Worm (Caenorhabditis elegans) whole organism, early embryonic: Measurements from ENCODE around the gene cht-2.

Experiments
- B0310.2 ChIP-seq: sonication (generic microtip); optimal IDR thresholded peaks from 2 replicates; lab custom pipeline; 2016; ENCODE audit warnings: mild to moderate bottlenecking, missing genetic modification characterization, missing compliant biosample characterization
- F13C5.2 ChIP-seq: sonication (generic microtip); optimal IDR thresholded peaks from 2 replicates; lab custom pipeline; 2017; ENCODE audit warnings: mild to moderate bottlenecking, missing genetic modification characterization, inconsistent platforms, missing compliant biosample characterization
- aly-1 ChIP-seq: sonication (generic microtip); optimal IDR thresholded peaks from 2 replicates; lab custom pipeline; 2016; ENCODE audit warnings: missing genetic modification characterization, missing compliant biosample characterization
- ama-1 ChIP-seq: fragments of 150-350 bp; optimal IDR thresholded peaks from 2 replicates; lab custom pipeline; 2014
- ceh-13 ChIP-seq: fragments of 200-800 bp; sonication (Bioruptor generic); optimal IDR thresholded peaks from 2 replicates; lab custom pipeline; 2018; ENCODE audit warnings: mild to moderate bottlenecking, missing genetic modification characterization, missing compliant biosample characterization
- ceh-36 ChIP-seq: sonication (generic microtip); optimal IDR thresholded peaks from 2 replicates; lab custom pipeline; 2016; ENCODE audit warnings: missing genetic modification characterization, inconsistent platforms, missing compliant biosample characterization
- ets-7 ChIP-seq: sonication (generic microtip); optimal IDR thresholded peaks from 2 replicates; lab custom pipeline; 2016; ENCODE audit warnings: missing genotype, missing genetic modification characterization, missing compliant biosample characterization
- flt-1 ChIP-seq: fragments of 200-800 bp; sonication (Bioruptor generic); IDR thresholded peaks from 2 replicates; pipeline ENCODE4 v1.3.6; 2022; ENCODE audit warnings: missing genetic modification characterization, missing compliant biosample characterization
- hmbx-1 ChIP-seq: sonication (generic microtip); optimal IDR thresholded peaks from 2 replicates; lab custom pipeline; 2016; ENCODE audit warnings: mild to moderate bottlenecking, missing genetic modification characterization, missing compliant biosample characterization
- hmg-4 ChIP-seq: fragments of 200-800 bp; sonication (Bioruptor generic); optimal IDR thresholded peaks from 2 replicates; lab custom pipeline; 2018; ENCODE audit warnings: mild to moderate bottlenecking, missing genetic modification characterization, missing compliant biosample characterization
- hnd-1 ChIP-seq: sonication (generic microtip); optimal IDR thresholded peaks from 2 replicates; lab custom pipeline; 2016; ENCODE audit warnings: missing genetic modification characterization, missing compliant biosample characterization
- pes-1 ChIP-seq: fragments of 200-800 bp; sonication (Bioruptor generic); IDR thresholded peaks from 2 replicates; pipeline ENCODE4 v1.3.6; 2022; ENCODE audit warnings: missing genetic modification reagents, missing genetic modification characterization, missing compliant biosample characterization
- scrt-1 ChIP-seq: fragments of 200-800 bp; sonication (Bioruptor generic); IDR thresholded peaks from 2 replicates; pipeline ENCODE4 v1.3.6; 2022; ENCODE audit warnings: missing genetic modification characterization, missing compliant biosample characterization
- sea-1 ChIP-seq: fragments of 200-800 bp; sonication (Bioruptor generic); conservative IDR thresholded peaks from 2 replicates; pipeline ENCODE4 v1.3.6; 2022; ENCODE audit warnings: missing genetic modification characterization, missing compliant biosample characterization
- tbx-11 ChIP-seq: fragments of 200-800 bp; sonication (Bioruptor generic); IDR thresholded peaks from 2 replicates; pipeline ENCODE4 v1.3.6; 2022; ENCODE audit warnings: missing genetic modification characterization, missing compliant biosample characterization
- tbx-37 ChIP-seq: fragments of 200-800 bp; sonication (Bioruptor generic); conservative IDR thresholded peaks from 2 replicates; pipeline ENCODE4 v1.3.6; 2022; ENCODE audit warnings: missing genetic modification reagents, missing genetic modification characterization, missing compliant biosample characterization
- tra-4 ChIP-seq: sonication (generic microtip); optimal IDR thresholded peaks from 2 replicates; lab custom pipeline; 2017; ENCODE audit warnings: missing genetic modification characterization, missing compliant biosample characterization

The cht-2 gene

DNA sequence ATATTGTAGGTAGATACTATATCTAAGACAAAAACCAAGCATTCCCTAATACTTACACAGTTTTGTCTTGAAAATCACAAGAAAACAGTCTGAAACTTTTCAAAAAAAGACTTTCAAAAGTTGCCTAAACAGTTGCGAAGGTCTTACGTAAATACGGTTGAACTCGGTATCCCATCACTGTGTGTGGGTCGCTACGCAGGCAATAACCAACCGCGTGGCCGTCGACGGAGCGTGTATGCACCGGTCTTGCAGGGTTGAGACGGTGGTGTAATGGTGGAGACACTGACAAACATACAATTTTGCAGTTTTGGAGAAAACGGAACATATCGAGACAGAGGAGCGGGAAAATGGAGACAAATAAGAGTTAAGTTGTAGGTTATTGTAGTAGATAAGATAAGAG, 40.5 kb downstream of the cht-2 start, which contains the start of gene iff-2:
TSS of gene iff-2 (minus strand) at position 141 of the 400 bp plus-strand sequence.
- TF ChIP-seq flt-1 (GFP tag; lab: Robert Waterston, UW): peak; percentile 57; the same call in 1 of the 2 replicates
- TF ChIP-seq hmbx-1 (tag; lab: Kevin White, UChicago): no peak
- TF ChIP-seq scrt-1 (GFP tag; lab: Robert Waterston, UW): 0 out of 2 replicates have a peak, but pooled peaks have one; percentile 55
- no peak for TF ChIP-seq ama-1 (lab: Kevin White, UChicago)
- peak; percentile 35 for TF ChIP-seq tbx-37
- no peak for TF ChIP-seq ceh-13 (GFP tag; lab: Kevin White, UChicago)
- peak; percentile 69 for TF ChIP-seq aly-1
- peak; percentile 50 for TF ChIP-seq tra-4 (tag; lab: Kevin White, UChicago)
- no peak for TF ChIP-seq B0310.2
- no peak for TF ChIP-seq pes-1 (GFP tag; lab: Robert Waterston, UW)
- TF ChIP-seq ceh-36: peak; percentile 9
- peak; percentile 8 for TF ChIP-seq ets-7
- no peak for TF ChIP-seq hnd-1 (tag; lab: Kevin White, UChicago)
- TF ChIP-seq hmg-4 (GFP tag; lab: Kevin White, UChicago): peak; percentile 84
- peak; percentile 95 for TF ChIP-seq F13C5.2 (tag; lab: Kevin White, UChicago)
- peak; percentile 70 for TF ChIP-seq sea-1 (GFP tag; lab: Robert Waterston, UW)
- TF ChIP-seq tbx-11 (GFP tag; lab: Robert Waterston, UW): no peak

DNA sequence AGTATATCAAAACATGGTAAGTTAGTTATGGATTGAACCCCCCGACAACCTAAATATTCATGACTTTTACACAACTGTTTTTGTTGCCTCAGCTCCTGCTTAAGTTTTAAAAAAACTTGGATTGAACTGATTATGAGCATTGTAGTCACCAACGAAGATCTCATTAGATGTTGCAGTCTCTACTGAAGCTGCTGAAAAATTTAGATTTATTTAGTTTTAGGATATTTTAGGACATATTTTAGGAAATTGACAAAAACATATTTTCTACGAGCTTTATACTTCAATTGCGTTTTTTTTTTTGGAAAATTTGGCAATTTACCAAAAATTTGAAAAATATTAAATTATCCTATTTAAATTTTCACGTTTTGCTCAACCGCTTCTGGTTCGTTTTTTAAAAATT, 41.3 kb downstream of the cht-2 start, which contains the start of gene F54C9.14:
TSS of gene F54C9.14 (plus strand) at position 301 of the 400 bp plus-strand sequence.
- TF ChIP-seq tra-4 (tag; lab: Kevin White, UChicago) (no peak), ets-7 (no peak), hmg-4 (GFP tag; lab: Kevin White, UChicago) (no peak), F13C5.2 (tag; lab: Kevin White, UChicago) (no peak), ceh-13 (GFP tag; lab: Kevin White, UChicago) (no peak), scrt-1 (GFP tag; lab: Robert Waterston, UW) (no peak), hnd-1 (tag; lab: Kevin White, UChicago) (no peak), ceh-36 (no peak), ama-1 (lab: Kevin White, UChicago) (no peak), tbx-11 (GFP tag; lab: Robert Waterston, UW) (no peak), B0310.2 (no peak), sea-1 (GFP tag; lab: Robert Waterston, UW) (no peak)

DNA sequence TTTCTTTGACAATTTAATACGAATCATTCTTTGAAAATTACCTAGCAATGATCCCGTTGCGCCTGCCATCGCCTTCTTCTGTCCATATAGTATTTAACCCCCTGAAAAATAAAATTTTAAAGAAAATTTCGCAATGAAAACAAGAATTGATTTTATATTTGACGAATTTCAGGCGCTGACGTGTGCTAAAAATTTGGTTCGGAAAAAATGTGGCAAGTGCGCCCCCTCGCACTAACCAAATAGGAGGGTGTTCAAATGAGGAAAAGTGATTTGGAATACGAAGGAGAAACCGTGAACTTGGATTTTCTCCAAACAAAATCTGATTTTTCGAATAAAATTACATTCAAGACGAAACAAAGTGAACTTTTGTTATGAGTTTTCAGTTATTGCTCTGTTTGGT, 45.3 kb downstream of the cht-2 start, which contains the start of gene stc-1:
TSS of gene stc-1 (minus strand) at position 101 of the 400 bp plus-strand sequence.
- no peak for TF ChIP-seq ceh-36
- no peak for TF ChIP-seq hmbx-1 (tag; lab: Kevin White, UChicago)
- no peak for TF ChIP-seq scrt-1 (GFP tag; lab: Robert Waterston, UW)
- no peak for TF ChIP-seq B0310.2
- TF ChIP-seq flt-1 (GFP tag; lab: Robert Waterston, UW): no peak
- TF ChIP-seq tra-4 (tag; lab: Kevin White, UChicago): no peak
- no peak for TF ChIP-seq ets-7
- no peak for TF ChIP-seq tbx-11 (GFP tag; lab: Robert Waterston, UW)
- TF ChIP-seq tbx-37: no peak
- TF ChIP-seq F13C5.2 (tag; lab: Kevin White, UChicago): no peak
- no peak for TF ChIP-seq sea-1 (GFP tag; lab: Robert Waterston, UW)
- no peak for TF ChIP-seq hmg-4 (GFP tag; lab: Kevin White, UChicago)
- no peak for TF ChIP-seq hnd-1 (tag; lab: Kevin White, UChicago)
- TF ChIP-seq ceh-13 (GFP tag; lab: Kevin White, UChicago): no peak

DNA sequence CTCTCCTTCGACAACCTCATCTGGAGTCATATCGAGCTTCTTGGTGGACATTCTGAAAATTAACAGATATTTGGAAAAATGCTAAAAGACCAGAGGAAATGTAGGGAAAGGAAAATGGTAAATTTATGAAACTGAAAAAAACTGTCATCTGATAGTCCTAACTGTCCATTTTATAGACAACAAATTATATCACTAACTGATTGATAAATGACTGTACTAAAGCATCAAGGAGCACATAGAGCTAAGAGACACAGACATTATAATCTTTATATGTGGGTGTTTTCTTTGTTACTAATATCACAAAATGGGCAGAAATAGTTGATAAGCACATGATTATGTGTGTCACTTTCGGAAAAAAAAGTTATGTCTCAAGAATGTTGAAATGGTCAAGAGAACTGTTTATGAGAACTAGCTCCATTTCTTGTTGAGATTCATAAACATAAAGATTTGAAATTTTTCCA, 46.1 kb downstream of the cht-2 start, which contains the start of gene F54C9.3:
TSS of gene F54C9.3 (minus strand) at position 51 of the 461 bp plus-strand sequence.
- TF ChIP-seq pes-1 (GFP tag; lab: Robert Waterston, UW) (no peak), tbx-37 (no peak), sea-1 (GFP tag; lab: Robert Waterston, UW) (no peak), F13C5.2 (tag; lab: Kevin White, UChicago) (no peak), hmbx-1 (tag; lab: Kevin White, UChicago) (no peak), tra-4 (tag; lab: Kevin White, UChicago) (no peak), tbx-11 (GFP tag; lab: Robert Waterston, UW) (no peak), scrt-1 (GFP tag; lab: Robert Waterston, UW) (no peak), hmg-4 (GFP tag; lab: Kevin White, UChicago) (no peak), B0310.2 (no peak)

DNA sequence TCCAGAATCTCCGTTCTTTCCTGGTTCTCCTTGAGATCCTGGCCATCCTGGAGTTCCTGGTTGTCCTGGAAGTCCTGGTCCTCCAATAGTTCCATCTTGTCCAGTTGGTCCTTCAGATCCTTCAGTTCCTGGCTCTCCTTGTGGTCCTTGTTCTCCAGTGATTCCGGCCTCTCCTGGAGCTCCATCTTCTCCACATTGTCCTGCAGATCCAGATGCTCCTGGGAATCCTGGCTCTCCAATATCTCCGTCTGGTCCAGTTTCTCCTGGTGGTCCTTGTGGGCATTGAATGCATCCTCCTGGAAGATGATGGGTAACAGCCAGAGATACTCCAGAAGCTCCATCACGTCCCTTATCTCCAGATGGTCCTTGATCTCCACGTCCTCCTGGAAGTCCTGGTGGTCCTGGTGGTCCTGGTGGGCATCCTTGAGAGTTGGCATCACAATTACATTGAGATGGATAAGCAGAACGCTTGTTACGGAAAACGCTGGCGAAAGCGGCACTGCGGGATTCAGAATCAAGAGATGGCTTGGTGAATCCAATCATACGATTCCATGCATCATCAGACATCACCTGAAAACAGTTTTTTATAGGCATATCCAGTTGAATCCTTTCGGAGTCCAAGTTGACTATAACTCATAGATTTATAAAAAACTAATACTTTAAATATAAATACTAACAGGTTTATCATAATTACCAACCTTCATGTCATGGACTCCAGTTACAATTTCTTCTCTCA, 47.7 kb downstream of the cht-2 start:
- TF ChIP-seq flt-1 (GFP tag; lab: Robert Waterston, UW) (no peak), tbx-37 (no peak), ama-1 (lab: Kevin White, UChicago) (no peak), sea-1 (GFP tag; lab: Robert Waterston, UW) (0 out of 2 replicates have a peak, but pooled peaks have one; percentile 30)

DNA sequence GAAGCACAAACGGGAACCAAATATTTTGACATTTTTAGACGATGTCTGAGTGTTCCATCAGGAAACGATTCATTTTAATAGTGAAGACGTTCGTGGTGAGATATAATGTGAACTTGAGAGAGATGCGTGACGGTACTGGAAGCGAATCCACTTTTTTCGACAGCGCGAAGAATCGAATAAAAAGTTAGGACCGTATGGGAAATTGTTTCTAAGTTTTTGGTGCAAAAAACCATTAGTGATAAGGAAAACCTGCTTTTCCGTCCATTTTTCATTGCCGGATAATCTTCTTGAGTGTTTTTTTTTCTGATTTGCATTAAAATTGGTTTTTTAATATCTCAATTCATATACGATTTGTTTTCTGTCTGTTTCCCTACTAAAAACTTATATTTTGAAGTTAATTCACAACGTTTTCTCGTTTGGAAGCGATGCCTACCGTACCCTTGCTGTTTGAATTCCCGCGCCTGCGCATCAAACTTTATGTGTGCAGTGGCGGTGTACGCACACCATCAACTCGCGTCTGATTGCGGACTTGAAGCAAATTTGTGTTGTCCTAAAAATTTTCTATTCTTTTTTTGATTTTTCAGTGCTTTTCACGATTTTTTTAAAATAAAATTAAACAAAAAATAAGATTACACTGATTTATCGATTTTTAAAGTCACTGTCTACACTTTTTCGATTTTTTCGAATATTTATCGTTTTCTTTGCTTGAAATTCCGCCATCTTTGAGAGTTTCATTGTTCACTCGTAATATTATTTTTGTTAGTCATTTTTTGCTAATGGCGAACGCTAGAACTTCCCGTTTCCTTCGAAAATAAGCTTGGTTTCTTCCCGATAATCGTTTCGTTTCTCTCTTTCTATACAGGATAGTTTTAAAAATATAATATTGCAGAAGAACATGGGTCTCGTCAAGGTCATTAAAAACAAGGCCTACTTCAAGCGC, 48.6 kb downstream of the cht-2 start, which contains the start of the genes col-38 and rpl-5:
TSS of gene col-38 (minus strand) at position 51 of the 940 bp plus-strand sequence.
TSS of gene rpl-5 (plus strand) at position 890 of the 940 bp plus-strand sequence.
- TF ChIP-seq B0310.2: no peak
- TF ChIP-seq hnd-1 (tag; lab: Kevin White, UChicago): no peak
- peak; percentile 39 for TF ChIP-seq hmg-4 (GFP tag; lab: Kevin White, UChicago)
- TF ChIP-seq tbx-37: no peak
- no peak for TF ChIP-seq aly-1
- no peak for TF ChIP-seq scrt-1 (GFP tag; lab: Robert Waterston, UW)
- no peak for TF ChIP-seq pes-1 (GFP tag; lab: Robert Waterston, UW)
- peak; percentile 73 for TF ChIP-seq F13C5.2 (tag; lab: Kevin White, UChicago)
- no peak for TF ChIP-seq ceh-36
- TF ChIP-seq sea-1 (GFP tag; lab: Robert Waterston, UW): no peak
- TF ChIP-seq ets-7: no peak
- TF ChIP-seq ceh-13 (GFP tag; lab: Kevin White, UChicago): no peak
- TF ChIP-seq ama-1 (lab: Kevin White, UChicago): no peak
- no peak for TF ChIP-seq tbx-11 (GFP tag; lab: Robert Waterston, UW)
- TF ChIP-seq flt-1 (GFP tag; lab: Robert Waterston, UW): peak; percentile 38; the same call in 1 of the 2 replicates
- TF ChIP-seq tra-4 (tag; lab: Kevin White, UChicago): no peak
- TF ChIP-seq hmbx-1 (tag; lab: Kevin White, UChicago): no peak
